Worm (Caenorhabditis elegans) whole organism, mixed stage, embryonic: ENCODE data around the gene str-135.
A peak's percentile ranks its signal among the peaks of the same experiment; 100 is the strongest.

ENCODE experiments used
- M03D4.4 ChIP-seq: sonication (generic microtip); optimal IDR thresholded peaks from 2 replicates; lab custom pipeline; 2017; ENCODE audit warnings: mild to moderate bottlenecking, missing genetic modification characterization, missing compliant biosample characterization
- bed-3 ChIP-seq: fragments of 200-800 bp; sonication (Bioruptor generic); optimal IDR thresholded peaks from 3 replicates; lab custom pipeline; 2018; ENCODE audit warnings: mild to moderate bottlenecking, missing genetic modification characterization, moderate library complexity, missing compliant biosample characterization
- blmp-1 ChIP-seq: fragments of 150-350 bp; optimal IDR thresholded peaks from 2 replicates; lab custom pipeline; 2014; ENCODE audit warnings: missing biosample characterization, missing genetic modification characterization
- ceh-39 ChIP-seq: fragments of 150-350 bp; optimal IDR thresholded peaks from 2 replicates; lab custom pipeline; 2014; ENCODE audit warnings: missing biosample characterization, missing genetic modification characterization
- ceh-43 ChIP-seq: fragments of 200-800 bp; sonication (Bioruptor generic); optimal IDR thresholded peaks from 2 replicates; lab custom pipeline; 2018; ENCODE audit warnings: mild to moderate bottlenecking, missing genetic modification characterization, moderate library complexity, missing compliant biosample characterization
- ceh-83 ChIP-seq: fragments of 200-800 bp; sonication (Bioruptor generic); optimal IDR thresholded peaks from 2 replicates; lab custom pipeline; 2018; ENCODE audit warnings: mild to moderate bottlenecking, missing genetic modification characterization, missing compliant biosample characterization
- cnd-1 ChIP-seq: fragments of 200-800 bp; sonication (Bioruptor generic); optimal IDR thresholded peaks from 2 replicates; lab custom pipeline; 2018; ENCODE audit warnings: mild to moderate bottlenecking, missing genetic modification characterization, missing compliant biosample characterization
- drap-1 ChIP-seq: fragments of 200-800 bp; sonication (Bioruptor generic); optimal IDR thresholded peaks from 3 replicates; lab custom pipeline; 2018; ENCODE audit warnings: mild to moderate bottlenecking, missing genetic modification characterization, missing compliant biosample characterization
- elt-1 ChIP-seq: sonication (generic microtip); optimal IDR thresholded peaks from 2 replicates; lab custom pipeline; 2017; ENCODE audit warnings: missing genetic modification characterization, mild to moderate bottlenecking, missing compliant biosample characterization, antibody characterized with exemption, moderate library complexity, borderline replicate concordance; ENCODE audit not compliant: insufficient read depth
- flh-1 ChIP-seq: fragments of 200-800 bp; sonication (Bioruptor generic); optimal IDR thresholded peaks from 2 replicates; lab custom pipeline; 2018; ENCODE audit warnings: mild to moderate bottlenecking, missing genetic modification characterization, moderate library complexity, missing compliant biosample characterization
- ham-2 ChIP-seq: fragments of 200-800 bp; sonication (Bioruptor generic); optimal IDR thresholded peaks from 2 replicates; lab custom pipeline; 2018; ENCODE audit warnings: mild to moderate bottlenecking, missing genetic modification characterization, missing compliant biosample characterization
- hlh-1 ChIP-seq: fragments of 150-350 bp; optimal IDR thresholded peaks from 2 replicates; lab custom pipeline; 2014; ENCODE audit warnings: missing biosample characterization, missing genetic modification reagents, missing genetic modification characterization
- lin-32 ChIP-seq: fragments of 200-800 bp; sonication (Bioruptor generic); optimal IDR thresholded peaks from 2 replicates; lab custom pipeline; 2018; ENCODE audit warnings: mild to moderate bottlenecking, missing genetic modification characterization, missing compliant biosample characterization
- lsy-2 ChIP-seq: fragments of 150-350 bp; optimal IDR thresholded peaks from 2 replicates; lab custom pipeline; 2014; ENCODE audit warnings: missing biosample characterization, missing genetic modification characterization
- mab-5 ChIP-seq: fragments of 150-350 bp; optimal IDR thresholded peaks from 2 replicates; lab custom pipeline; 2014; ENCODE audit warnings: missing biosample characterization, missing genetic modification characterization
- mep-1 ChIP-seq: fragments of 150-350 bp; optimal IDR thresholded peaks from 2 replicates; lab custom pipeline; 2017; ENCODE audit warnings: missing biosample characterization, missing genetic modification reagents, missing genetic modification characterization, inconsistent platforms
- mls-2 ChIP-seq: sonication (generic microtip); optimal IDR thresholded peaks from 2 replicates; lab custom pipeline; 2016; ENCODE audit warnings: mild to moderate bottlenecking, missing genetic modification characterization, moderate library complexity, missing compliant biosample characterization
- nhr-12 ChIP-seq: fragments of 150-350 bp; optimal IDR thresholded peaks from 2 replicates; lab custom pipeline; 2014; ENCODE audit warnings: missing biosample characterization, missing genetic modification characterization
- nhr-237 ChIP-seq: fragments of 150-350 bp; optimal IDR thresholded peaks from 2 replicates; lab custom pipeline; 2014; ENCODE audit warnings: missing biosample characterization, missing genetic modification characterization
- nhr-28 ChIP-seq: fragments of 150-350 bp; optimal IDR thresholded peaks from 2 replicates; lab custom pipeline; 2014; ENCODE audit warnings: missing biosample characterization, missing genetic modification characterization
- nhr-76 ChIP-seq: sonication (generic microtip); optimal IDR thresholded peaks from 2 replicates; lab custom pipeline; 2017; ENCODE audit warnings: missing biosample characterization, missing genetic modification characterization
- pha-4 ChIP-seq: fragments of 150-350 bp; optimal IDR thresholded peaks from 2 replicates; lab custom pipeline; 2018; ENCODE audit warnings: missing biosample characterization, missing genetic modification reagents, missing genetic modification characterization
- sem-2 ChIP-seq: fragments of 200-800 bp; sonication (Bioruptor generic); optimal IDR thresholded peaks from 2 replicates; lab custom pipeline; 2018; ENCODE audit warnings: mild to moderate bottlenecking, missing genetic modification characterization, missing compliant biosample characterization
- snpc-4 ChIP-seq: fragments of 150-350 bp; optimal IDR thresholded peaks from 2 replicates; lab custom pipeline; 2014; ENCODE audit warnings: missing biosample characterization, missing genetic modification characterization
- sptf-1 ChIP-seq: sonication (generic microtip); optimal IDR thresholded peaks from 2 replicates; lab custom pipeline; 2017; ENCODE audit warnings: mild to moderate bottlenecking, missing genetic modification characterization, moderate library complexity, missing compliant biosample characterization
- tbx-8 ChIP-seq: fragments of 200-800 bp; sonication (Bioruptor generic); optimal IDR thresholded peaks from 2 replicates; lab custom pipeline; 2018; ENCODE audit warnings: mild to moderate bottlenecking, missing genetic modification characterization, moderate library complexity, missing compliant biosample characterization
- unc-120 ChIP-seq: sonication (generic microtip); optimal IDR thresholded peaks from 2 replicates; lab custom pipeline; 2017; ENCODE audit warnings: missing genetic modification characterization, missing compliant biosample characterization; ENCODE audit not compliant: poor library complexity, severe bottlenecking
- unc-62 ChIP-seq: fragments of 150-350 bp; optimal IDR thresholded peaks from 2 replicates; lab custom pipeline; 2014; ENCODE audit warnings: missing biosample characterization, missing genetic modification reagents, missing genetic modification characterization
- zip-8 ChIP-seq: fragments of 150-350 bp; optimal IDR thresholded peaks from 2 replicates; lab custom pipeline; 2014; ENCODE audit warnings: missing biosample characterization, missing genetic modification characterization
- ztf-11 ChIP-seq: fragments of 150-350 bp; optimal IDR thresholded peaks from 2 replicates; lab custom pipeline; 2014; ENCODE audit warnings: missing biosample characterization, missing genetic modification characterization

The str-135 gene

ce11 chrV:8300935-8301535 is 20.4 kb upstream of the str-135 start, which contains the start of gene W02D7.6:
W02D7.6 (minus strand) TSS chrV:8301507.
- TF ChIP-seq mep-1 (tag; lab: Kevin White, UChicago) (peak; percentile 9), elt-1 (tag; lab: Kevin White, UChicago) (no peak)

ce11 chrV:8299191-8299854 is 18.7 kb upstream of the str-135 start, which contains the start of gene W02D7.5:
W02D7.5 (minus strand) TSS chrV:8299241.
- TF ChIP-seq elt-1 (tag; lab: Kevin White, UChicago) (no peak), nhr-12 (no peak), M03D4.4 (tag; lab: Kevin White, UChicago) (no peak), tbx-8 (GFP tag; lab: Kevin White, UChicago) (no peak), cnd-1 (tag; lab: Kevin White, UChicago) (no peak), blmp-1 (tag; lab: Kevin White, UChicago) (no peak), nhr-237 (tag; lab: Kevin White, UChicago) (no peak), flh-1 (GFP tag; lab: Kevin White, UChicago) (no peak), ham-2 (GFP tag; lab: Kevin White, UChicago) (no peak), lsy-2 (tag; lab: Kevin White, UChicago) (no peak)

- TF ChIP-seq ceh-39 (no peak), elt-1 (tag; lab: Kevin White, UChicago) (no peak), mep-1 (tag; lab: Kevin White, UChicago) (no peak), ceh-43 (GFP tag; lab: Kevin White, UChicago) (no peak), nhr-28 (tag; lab: Kevin White, UChicago) (no peak), unc-62 (no peak), tbx-8 (GFP tag; lab: Kevin White, UChicago) (no peak), pha-4 (tag; lab: Kevin White, UChicago) (no peak), mab-5 (no peak), M03D4.4 (tag; lab: Kevin White, UChicago) (no peak), ztf-11 (tag; lab: Kevin White, UChicago) (no peak), ceh-83 (GFP tag; lab: Kevin White, UChicago) (no peak), nhr-237 (tag; lab: Kevin White, UChicago) (no peak)
Measured at ce11 chrV:8297504-8297903, 16.8 kb upstream of the str-135 start, which contains the start of gene W02D7.4. W02D7.4 (minus strand) TSS chrV:8297604.

- TF ChIP-seq lsy-2 (tag; lab: Kevin White, UChicago) (no peak), zip-8 (no peak)
Measured at ce11 chrV:8295866-8296265, 15.2 kb upstream of the str-135 start, which contains the start of gene smex-1. smex-1 (minus strand) TSS chrV:8295966.

ce11 chrV:8291764-8292163 is 11.1 kb upstream of the str-135 start, which contains the start of gene srg-33:
srg-33 (plus strand) TSS chrV:8292064.
- TF ChIP-seq drap-1 (GFP tag; lab: Kevin White, UChicago) (no peak), unc-120 (tag; lab: Kevin White, UChicago) (no peak), snpc-4 (no peak), M03D4.4 (tag; lab: Kevin White, UChicago) (no peak), nhr-237 (tag; lab: Kevin White, UChicago) (no peak), sem-2 (GFP tag; lab: Kevin White, UChicago) (no peak), bed-3 (GFP tag; lab: Kevin White, UChicago) (no peak), lin-32 (GFP tag; lab: Kevin White, UChicago) (no peak), nhr-76 (tag; lab: Kevin White, UChicago) (no peak), flh-1 (GFP tag; lab: Kevin White, UChicago) (no peak), nhr-12 (no peak), tbx-8 (GFP tag; lab: Kevin White, UChicago) (no peak), unc-62 (no peak), elt-1 (tag; lab: Kevin White, UChicago) (no peak), cnd-1 (tag; lab: Kevin White, UChicago) (no peak), sptf-1 (tag; lab: Kevin White, UChicago) (no peak), mab-5 (no peak), mls-2 (no peak), hlh-1 (tag; lab: Kevin White, UChicago) (no peak)
- TF ChIP-seq, all 35 proteins: peak for 0
